Fruit fly (Drosophila melanogaster): Measurements from ENCODE around the gene amrt.

amrt gene

dm6 chrX:13739411-13739888, 42.8 kb upstream of the amrt start, which contains the start of gene CG11151:
CG11151 (plus strand) TSS chrX:13739744.
- peak; percentile 97 for TF ChIP-seq CG7368 (GFP tag; optimal IDR thresholded peaks at IDR 0.05)
- peak; percentile 97 for TF ChIP-seq net (GFP tag; optimal IDR thresholded peaks at IDR 0.05)
- peak; percentile 91 for TF ChIP-seq spab (GFP tag; optimal IDR thresholded peaks at IDR 0.05)
- peak; percentile 97 for TF ChIP-seq Ets96B (tag; optimal IDR thresholded peaks at IDR 0.05)
- peak; percentile 98 for TF ChIP-seq Met (GFP tag; optimal IDR thresholded peaks at IDR 0.05)
- TF ChIP-seq Gug (GFP tag; IDR thresholded peaks at IDR 0.05): peak; percentile 94
- peak; percentile 96 for TF ChIP-seq Lpt (GFP tag; optimal IDR thresholded peaks at IDR 0.05)
- peak; percentile 97 for TF ChIP-seq lz (GFP tag; optimal IDR thresholded peaks at IDR 0.05)
- TF ChIP-seq Blimp-1 (GFP tag; optimal IDR thresholded peaks at IDR 0.05): peak; percentile 83
- peak; percentile 92 to 95 for TF ChIP-seq salr (GFP tag; optimal IDR thresholded peaks at IDR 0.05)
- peak; percentile 97 for TF ChIP-seq CG6163 (GFP tag; IDR thresholded peaks at IDR 0.05)
- TF ChIP-seq CG11902 (GFP tag; optimal IDR thresholded peaks at IDR 0.05): peak; percentile 91
- peak; percentile 97 for TF ChIP-seq CG6792 (GFP tag; optimal IDR thresholded peaks at IDR 0.05)
- TF ChIP-seq CG8632 (GFP tag; optimal IDR thresholded peaks at IDR 0.05): peak; percentile 96
- TF ChIP-seq Sox102F (GFP tag; optimal IDR thresholded peaks at IDR 0.05): peak; percentile 97
- TF ChIP-seq svp (GFP tag): peak; percentile 98
- TF ChIP-seq achi (GFP tag; optimal IDR thresholded peaks at IDR 0.05): peak; percentile 96
- peak; percentile 97 for TF ChIP-seq CG10669 (GFP tag; optimal IDR thresholded peaks at IDR 0.05)
- peak; percentile 92 for TF ChIP-seq CG8319 (GFP tag; optimal IDR thresholded peaks at IDR 0.05)
- TF ChIP-seq Ets21C (GFP tag; optimal IDR thresholded peaks at IDR 0.05): peak; percentile 97
- TF ChIP-seq fkh (GFP tag; optimal IDR thresholded peaks at IDR 0.05): peak; percentile 77
- peak; percentile 95 for TF ChIP-seq CG4318 (GFP tag; optimal IDR thresholded peaks at IDR 0.05)
- peak; percentile 96 for TF ChIP-seq CG10631 (GFP tag; optimal IDR thresholded peaks at IDR 0.05)
- TF ChIP-seq fd59A (GFP tag; optimal IDR thresholded peaks at IDR 0.05): peak; percentile 94
- TF ChIP-seq Hr39 (GFP tag; optimal IDR thresholded peaks at IDR 0.05): peak; percentile 97
- peak; percentile 99 for TF ChIP-seq Eip78C (GFP tag)
- TF ChIP-seq CG6276 (GFP tag; optimal IDR thresholded peaks at IDR 0.05): peak; percentile 98
- peak; percentile 94 for TF ChIP-seq Eip93F (GFP tag; optimal IDR thresholded peaks at IDR 0.05)
- peak; percentile 98 for TF ChIP-seq Sox14 (GFP tag; optimal IDR thresholded peaks at IDR 0.05)
- TF ChIP-seq Eip75B (GFP tag; optimal IDR thresholded peaks at IDR 0.05): peak; percentile 97
- TF ChIP-seq fd85E (GFP tag; optimal IDR thresholded peaks at IDR 0.05): peak; percentile 89
- peak; percentile 95 for TF ChIP-seq cyc (GFP tag; optimal IDR thresholded peaks at IDR 0.05)
- peak; percentile 98 for TF ChIP-seq CG15336 (GFP tag; IDR thresholded peaks at IDR 0.05)
- TF ChIP-seq dac (GFP tag; optimal IDR thresholded peaks at IDR 0.05): peak; percentile 94
- TF ChIP-seq CG34406 (GFP tag; optimal IDR thresholded peaks at IDR 0.05): peak; percentile 96
- peak; percentile 96 for TF ChIP-seq Hr4 (GFP tag; optimal IDR thresholded peaks at IDR 0.05)
- peak; percentile 94 for TF ChIP-seq CG6854 (GFP tag; optimal IDR thresholded peaks at IDR 0.05)
- TF ChIP-seq vri (GFP tag; optimal IDR thresholded peaks at IDR 0.05): peak; percentile 96
- TF ChIP-seq CG16779 (tag; optimal IDR thresholded peaks at IDR 0.05): peak; percentile 94
- peak; percentile 97 for TF ChIP-seq CG1621 (tag; optimal IDR thresholded peaks at IDR 0.05)
- peak; percentile 93 for TF ChIP-seq CG9139 (GFP tag; optimal IDR thresholded peaks at IDR 0.05)
- TF ChIP-seq Smox (GFP tag; optimal IDR thresholded peaks at IDR 0.05): peak; percentile 98
- TF ChIP-seq CG32006 (GFP tag; optimal IDR thresholded peaks at IDR 0.05): peak; percentile 97
- peak; percentile 95 for TF ChIP-seq dsx (GFP tag; optimal IDR thresholded peaks at IDR 0.05; ENCODE audit: poor library complexity, severe bottlenecking)
- peak; percentile 95 for TF ChIP-seq CG8119 (GFP tag; IDR thresholded peaks at IDR 0.05)
- peak; percentile 90 for TF ChIP-seq CG6808 (GFP tag; optimal IDR thresholded peaks at IDR 0.05)
- TF ChIP-seq ss (GFP tag; optimal IDR thresholded peaks at IDR 0.05): peak; percentile 95 to 96
- peak; percentile 96 for TF ChIP-seq acj6 (GFP tag; optimal IDR thresholded peaks at IDR 0.05)
- peak; percentile 93 for TF ChIP-seq CG3032 (tag; optimal IDR thresholded peaks at IDR 0.05)
- peak; percentile 96 for TF ChIP-seq CG11762 (GFP tag; optimal IDR thresholded peaks at IDR 0.05; ENCODE audit: insufficient read depth)
- peak; percentile 97 for TF ChIP-seq esn (GFP tag; optimal IDR thresholded peaks at IDR 0.05)

Data from whole organism, prepupa.